Worm (Caenorhabditis elegans) whole organism, midembryonic: ENCODE measurements around the gene skr-15.

Experiments used
- T22C8.4 ChIP-seq: fragments of 200-800 bp; sonication (Bioruptor generic); IDR thresholded peaks from 2 replicates; pipeline ENCODE4 v1.3.6; 2022; ENCODE audit warnings: missing genetic modification characterization, missing compliant biosample characterization
- cog-1 ChIP-seq: sonication (generic microtip); optimal IDR thresholded peaks from 2 replicates; lab custom pipeline; 2016; ENCODE audit warnings: missing genetic modification characterization, missing compliant biosample characterization
- flt-1 ChIP-seq: fragments of 200-800 bp; sonication (Bioruptor generic); IDR thresholded peaks from 2 replicates; pipeline ENCODE4 v1.3.6; 2022; ENCODE audit warnings: missing genetic modification characterization, missing compliant biosample characterization
- klf-2 ChIP-seq: fragments of 200-800 bp; sonication (Bioruptor generic); conservative IDR thresholded peaks from 2 replicates; pipeline ENCODE4 v1.3.6; 2022; ENCODE audit warnings: missing genetic modification reagents, missing genetic modification characterization, missing compliant biosample characterization
- med-1 ChIP-seq: sonication (generic microtip); optimal IDR thresholded peaks from 2 replicates; lab custom pipeline; 2017; ENCODE audit warnings: missing genetic modification characterization, mild to moderate bottlenecking, missing compliant biosample characterization, antibody characterized with exemption, missing genetic modification reagents; ENCODE audit not compliant: insufficient read depth
- ref-1 ChIP-seq: fragments of 200-800 bp; sonication (Bioruptor generic); conservative IDR thresholded peaks from 2 replicates; pipeline ENCODE4 v1.3.6; 2022; ENCODE audit warnings: missing genetic modification reagents, missing genetic modification characterization, missing compliant biosample characterization
- tab-1 ChIP-seq: fragments of 200-800 bp; sonication (Bioruptor generic); IDR thresholded peaks from 2 replicates; pipeline ENCODE4 v1.3.6; 2022; ENCODE audit warnings: missing genetic modification characterization, missing compliant biosample characterization
- ztf-23 ChIP-seq: fragments of 200-800 bp; sonication (Bioruptor generic); IDR thresholded peaks from 2 replicates; pipeline ENCODE4 v1.3.6; 2022; ENCODE audit warnings: missing genetic modification reagents, missing genetic modification characterization, missing compliant biosample characterization
- ztf-29 ChIP-seq: fragments of 200-800 bp; sonication (Bioruptor generic); IDR thresholded peaks from 2 replicates; pipeline ENCODE4 v1.3.6; 2022; ENCODE audit warnings: missing genetic modification reagents, missing genetic modification characterization, missing compliant biosample characterization

The skr-15 gene

ce11 chrII:3846028-3846427 is 22.1 kb downstream of the skr-15 start, which contains the start of gene C17A2.2:
Gene C17A2.2 (plus strand): TSS chrII:3846328.
- TF ChIP-seq T22C8.4 (GFP tag; lab: Robert Waterston, UW) (no peak), med-1 (GFP tag; lab: Kevin White, UChicago) (no peak), klf-2 (GFP tag; lab: Robert Waterston, UW) (no peak), flt-1 (GFP tag; lab: Robert Waterston, UW) (no peak), ztf-23 (GFP tag; lab: Robert Waterston, UW) (no peak), ref-1 (GFP tag; lab: Robert Waterston, UW) (no peak), ztf-29 (GFP tag; lab: Robert Waterston, UW) (no peak), cog-1 (no peak), tab-1 (GFP tag; lab: Robert Waterston, UW) (no peak)

ce11 chrII:3850655-3851054 is 26.7 kb downstream of the skr-15 start, which contains the start of gene nhr-72:
Gene nhr-72 (minus strand): TSS chrII:3850755.
- TF ChIP-seq ref-1 (GFP tag; lab: Robert Waterston, UW) (no peak), ztf-23 (GFP tag; lab: Robert Waterston, UW) (no peak), ztf-29 (GFP tag; lab: Robert Waterston, UW) (no peak), tab-1 (GFP tag; lab: Robert Waterston, UW) (no peak), med-1 (GFP tag; lab: Kevin White, UChicago) (no peak), flt-1 (GFP tag; lab: Robert Waterston, UW) (no peak), cog-1 (no peak), T22C8.4 (GFP tag; lab: Robert Waterston, UW) (no peak), klf-2 (GFP tag; lab: Robert Waterston, UW) (no peak)

- no peak for TF ChIP-seq flt-1 (GFP tag; lab: Robert Waterston, UW)
- TF ChIP-seq ref-1 (GFP tag; lab: Robert Waterston, UW) = no peak
- TF ChIP-seq klf-2 (GFP tag; lab: Robert Waterston, UW) = no peak
- no peak for TF ChIP-seq ztf-23 (GFP tag; lab: Robert Waterston, UW)
- no peak for TF ChIP-seq tab-1 (GFP tag; lab: Robert Waterston, UW)
Observed at ce11 chrII:3852654-3853053, 28.7 kb downstream of the skr-15 start, which contains the start of gene nhr-257. Gene nhr-257 (plus strand): TSS chrII:3852954.

- TF ChIP-seq tab-1 (GFP tag; lab: Robert Waterston, UW) (no peak), ztf-29 (GFP tag; lab: Robert Waterston, UW) (no peak), med-1 (GFP tag; lab: Kevin White, UChicago) (no peak), ztf-23 (GFP tag; lab: Robert Waterston, UW) (no peak), cog-1 (no peak), T22C8.4 (GFP tag; lab: Robert Waterston, UW) (no peak), flt-1 (GFP tag; lab: Robert Waterston, UW) (no peak)
Observed at ce11 chrII:3860826-3861225, 36.9 kb downstream of the skr-15 start, which contains the start of gene oac-11. Gene oac-11 (minus strand): TSS chrII:3860926.

- TF ChIP-seq cog-1 (no peak), med-1 (GFP tag; lab: Kevin White, UChicago) (no peak), ref-1 (GFP tag; lab: Robert Waterston, UW) (no peak), ztf-29 (GFP tag; lab: Robert Waterston, UW) (no peak), ztf-23 (GFP tag; lab: Robert Waterston, UW) (no peak), tab-1 (GFP tag; lab: Robert Waterston, UW) (no peak)
Observed at ce11 chrII:3862053-3862452, 38.1 kb downstream of the skr-15 start.

ce11 chrII:3864652-3865051 is 40.7 kb downstream of the skr-15 start, which contains the start of gene nhr-261:
Gene nhr-261 (minus strand): TSS chrII:3864752.
- no peak for TF ChIP-seq flt-1 (GFP tag; lab: Robert Waterston, UW)
- TF ChIP-seq T22C8.4 (GFP tag; lab: Robert Waterston, UW) = no peak
- no peak for TF ChIP-seq cog-1
- TF ChIP-seq ref-1 (GFP tag; lab: Robert Waterston, UW) = no peak
- no peak for TF ChIP-seq med-1 (GFP tag; lab: Kevin White, UChicago)
- TF ChIP-seq ztf-29 (GFP tag; lab: Robert Waterston, UW) = no peak
- TF ChIP-seq ztf-23 (GFP tag; lab: Robert Waterston, UW) = no peak
- TF ChIP-seq tab-1 (GFP tag; lab: Robert Waterston, UW) = no peak

ce11 chrII:3869601-3870000 is 45.6 kb downstream of the skr-15 start, which contains the start of gene oac-10:
Gene oac-10 (plus strand): TSS chrII:3869901.
- TF ChIP-seq klf-2 (GFP tag; lab: Robert Waterston, UW) (no peak), tab-1 (GFP tag; lab: Robert Waterston, UW) (no peak), ref-1 (GFP tag; lab: Robert Waterston, UW) (no peak), med-1 (GFP tag; lab: Kevin White, UChicago) (no peak), ztf-29 (GFP tag; lab: Robert Waterston, UW) (no peak), ztf-23 (GFP tag; lab: Robert Waterston, UW) (no peak), cog-1 (no peak), T22C8.4 (GFP tag; lab: Robert Waterston, UW) (no peak), flt-1 (GFP tag; lab: Robert Waterston, UW) (no peak)
